Fruit fly (Drosophila melanogaster): ENCODE data around the gene Cyp4c3.

Cyp4c3 gene

dm6 chr3R:30887711-30888549, 5.9 kb upstream of the Cyp4c3 start (continued):
- TF ChIP-seq CG7839 (tag; optimal IDR thresholded peaks at IDR 0.05) (peak; percentile 84), croc (GFP tag; conservative IDR thresholded peaks at IDR 0.05) (peak; percentile 36; the same call in 1 of the 3 replicates), dysf (GFP tag; IDR thresholded peaks at IDR 0.05) (peak; percentile 78), Antp (GFP tag; optimal IDR thresholded peaks at IDR 0.05) (peak; percentile 62), CG14667 (GFP tag; IDR thresholded peaks at IDR 0.05) (peak; percentile 45), CG30431 (GFP tag; optimal IDR thresholded peaks at IDR 0.05) (peak; percentile 42), sens-2 (GFP tag; IDR thresholded peaks at IDR 0.05) (no peak), repo (GFP tag; optimal IDR thresholded peaks at IDR 0.05) (peak; percentile 16), CG5953 (GFP tag; IDR thresholded peaks at IDR 0.05) (peak; percentile 66), slbo (GFP tag; IDR thresholded peaks at IDR 0.05) (peak; percentile 81), zfh2 (GFP tag; optimal IDR thresholded peaks at IDR 0.05) (peak; percentile 69), CG12104 (GFP tag; optimal IDR thresholded peaks at IDR 0.05) (no peak), Deaf1 (tag; optimal IDR thresholded peaks at IDR 0.05) (no peak), CG6689 (GFP tag; IDR thresholded peaks at IDR 0.05) (peak; percentile 66), CG9609 (GFP tag; optimal IDR thresholded peaks at IDR 0.05) (peak; percentile 33), schlank (tag; optimal IDR thresholded peaks at IDR 0.05) (peak; percentile 41), CG6683 (GFP tag; optimal IDR thresholded peaks at IDR 0.05) (no peak), bowl (GFP tag; IDR thresholded peaks at IDR 0.05) (0 out of 2 replicates have a peak, but pooled peaks have one; percentile 18), zf30C (GFP tag; optimal IDR thresholded peaks at IDR 0.05) (no peak), NFAT (GFP tag; IDR thresholded peaks at IDR 0.05) (peak; percentile 61), wek (GFP tag; optimal IDR thresholded peaks at IDR 0.05) (peak; percentile 34), BEAF-32 (GFP tag; optimal IDR thresholded peaks at IDR 0.05) (no peak), inv (GFP tag; IDR thresholded peaks at IDR 0.05; ENCODE audit: partially characterized antibody) (no peak), CG2875 (GFP tag; optimal IDR thresholded peaks at IDR 0.05) (peak; percentile 45), cas (GFP tag; IDR thresholded peaks at IDR 0.05) (peak; percentile 35; the same call in 1 of the 2 replicates), gsb-n (tag; optimal IDR thresholded peaks at IDR 0.05) (peak; percentile 46), Fer2 (tag; optimal IDR thresholded peaks at IDR 0.05) (no peak), pb (GFP tag; optimal IDR thresholded peaks at IDR 0.05) (no peak), Kr (GFP tag; optimal IDR thresholded peaks at IDR 0.05) (no peak), gsb (GFP tag; IDR thresholded peaks at IDR 0.05) (peak; percentile 55), Meics (GFP tag; optimal IDR thresholded peaks at IDR 0.05) (peak; percentile 59), tx (GFP tag; optimal IDR thresholded peaks at IDR 0.05) (peak; percentile 38), CG11504 (tag; optimal IDR thresholded peaks at IDR 0.05) (peak; percentile 73), CG7357 (GFP tag; IDR thresholded peaks at IDR 0.05) (no peak), lmd (GFP tag; IDR thresholded peaks at IDR 0.05) (peak; percentile 74), mld (GFP tag; IDR thresholded peaks at IDR 0.05; ENCODE audit: partially characterized antibody) (no peak), B-H1 (GFP tag; IDR thresholded peaks at IDR 0.05) (peak; percentile 35; the same call in 2 of the 3 replicates), dan (GFP tag; IDR thresholded peaks at IDR 0.05) (no peak), h (optimal IDR thresholded peaks at IDR 0.05) (no peak), MTF-1 (GFP tag; optimal IDR thresholded peaks at IDR 0.05; ENCODE audit: borderline replicate concordance) (no peak), gt (GFP tag; IDR thresholded peaks at IDR 0.05) (no peak; the same call in 1 of the 2 replicates), zen (tag; optimal IDR thresholded peaks at IDR 0.05) (peak; percentile 10), Ada2b (GFP tag; IDR thresholded peaks at IDR 0.05) (peak; percentile 76), CG14965 (GFP tag; optimal IDR thresholded peaks at IDR 0.05; ENCODE audit: borderline replicate concordance) (no peak), oc (tag; optimal IDR thresholded peaks at IDR 0.05) (peak; percentile 71), sna (GFP tag; IDR thresholded peaks at IDR 0.05; ENCODE audit: partially characterized antibody) (no peak), Max (GFP tag; optimal IDR thresholded peaks at IDR 0.05) (peak; percentile 28), phol (tag; optimal IDR thresholded peaks at IDR 0.05) (peak; percentile 66), insv (GFP tag; optimal IDR thresholded peaks at IDR 0.05) (no peak)
